Worm (Caenorhabditis elegans) whole organism, dauer: ENCODE data around the gene Y27F2A.6.
"Not testable (repeated sequence)": the region's sequence is repeated elsewhere in the genome, so short reads cannot be mapped to it uniquely, and the experiment has no call there.

ENCODE experiments used
- unc-62 ChIP-seq: sonication (generic microtip); optimal IDR thresholded peaks from 2 replicates; lab custom pipeline; 2017; ENCODE audit warnings: missing biosample characterization, missing genetic modification reagents, missing genetic modification characterization

The Y27F2A.6 gene

ce11 chrII:3149521-3150190, 33.5 kb downstream of the Y27F2A.6 start, which contains the start of the genes T10D4.11 and T10D4.1:
Gene T10D4.11, minus strand, starts transcription at chrII:3149621.
Gene T10D4.1, plus strand, starts transcription at chrII:3150140.
- no peak for TF ChIP-seq unc-62

ce11 chrII:3148404-3148803, 34.8 kb downstream of the Y27F2A.6 start:
- no peak for TF ChIP-seq unc-62

- no peak for TF ChIP-seq unc-62
Measured at ce11 chrII:3145842-3146241, 37.4 kb downstream of the Y27F2A.6 start, which contains the start of gene T10D4.15. Gene T10D4.15, plus strand, starts transcription at chrII:3146142.

ce11 chrII:3144552-3144951, 38.6 kb downstream of the Y27F2A.6 start, which contains the start of gene sri-43:
Gene sri-43, minus strand, starts transcription at chrII:3144652.
- TF ChIP-seq unc-62 = not testable (repeated sequence)

- not testable (repeated sequence) for TF ChIP-seq unc-62
Measured at ce11 chrII:3142855-3143254, 40.3 kb downstream of the Y27F2A.6 start, which contains the start of gene sri-42. Gene sri-42, minus strand, starts transcription at chrII:3142955.

ce11 chrII:3137804-3138203, 45.4 kb downstream of the Y27F2A.6 start, which contains the start of gene sri-54:
Gene sri-54, minus strand, starts transcription at chrII:3137904.
- TF ChIP-seq unc-62 = no peak

- no peak for TF ChIP-seq unc-62
Measured at ce11 chrII:3135293-3135692, 47.9 kb downstream of the Y27F2A.6 start.
